Worm (Caenorhabditis elegans) whole organism, L3 larva: ENCODE results near the gene lin-23.

Experiments used
- ceh-9 ChIP-seq: sonication (generic microtip); optimal IDR thresholded peaks from 2 replicates; lab custom pipeline; 2018; ENCODE audit warnings: missing biosample characterization, missing genetic modification characterization
- lin-15B ChIP-seq: fragments of 150-350 bp; optimal IDR thresholded peaks from 2 replicates; lab custom pipeline; 2014; ENCODE audit warnings: missing biosample characterization, missing genetic modification characterization
- nfya-1 ChIP-seq: sonication (generic microtip); optimal IDR thresholded peaks from 2 replicates; lab custom pipeline; 2017; ENCODE audit warnings: missing genetic modification characterization, mild to moderate bottlenecking, missing compliant biosample characterization, antibody characterized with exemption, moderate library complexity; ENCODE audit not compliant: insufficient read depth
- nhr-77 ChIP-seq: fragments of 150-350 bp; optimal IDR thresholded peaks from 2 replicates; lab custom pipeline; 2014; ENCODE audit warnings: missing biosample characterization, missing genetic modification characterization

DNA sequence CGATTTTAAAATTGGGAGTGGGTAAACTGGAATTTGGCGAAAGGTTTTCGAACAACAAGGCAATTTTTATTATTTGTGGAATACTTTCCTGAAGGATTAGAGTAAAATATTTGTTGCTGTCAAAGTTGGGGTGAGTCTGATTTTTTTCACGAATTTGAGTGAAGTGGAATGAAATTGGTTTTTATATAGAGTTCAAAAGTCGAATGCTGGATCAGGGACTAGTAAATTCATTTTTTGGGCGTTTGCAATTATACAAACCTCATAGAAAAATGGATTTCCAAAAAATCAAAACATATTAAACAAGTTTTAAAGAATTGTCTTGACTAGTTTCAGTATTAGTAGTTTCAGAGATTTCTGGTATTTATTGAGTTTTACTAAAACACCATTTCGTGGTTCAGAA lies 31.2 kb upstream of the lin-23 start, which contains the start of gene C32D5.7:
- TF ChIP-seq ceh-9 (tag; lab: Kevin White, UChicago) (no peak), nfya-1 (tag; lab: Kevin White, UChicago) (no peak), nhr-77 (no peak), lin-15B (no peak)
